Worm (Caenorhabditis elegans) whole organism, L4/young adult: ENCODE measurements around the gene srh-62.

Source experiments
- W03F9.2 ChIP-seq: fragments of 150-350 bp; optimal IDR thresholded peaks from 2 replicates; lab custom pipeline; 2014; ENCODE audit warnings: missing biosample characterization, missing genetic modification characterization
- him-1 ChIP-seq: sonication (generic microtip); optimal IDR thresholded peaks from 2 replicates; lab custom pipeline; 2016; ENCODE audit warnings: missing genotype, missing genetic modification reagents, missing genetic modification characterization, missing compliant biosample characterization

ce11 chrV:433898-434297 lies 31.0 kb upstream of the srh-62 start, which contains the start of gene B0554.2:
- no peak for TF ChIP-seq W03F9.2 (tag; lab: Kevin White, UChicago)
- no peak for TF ChIP-seq him-1 (tag; lab: Kevin White, UChicago)
